Worm (Caenorhabditis elegans) whole organism, L3 larva: ENCODE data around the gene C25E10.7.

ENCODE experiments used
- ama-1 ChIP-seq: fragments of 150-350 bp; optimal IDR thresholded peaks from 2 replicates; lab custom pipeline; 2018
- daf-12 ChIP-seq: fragments of 150-350 bp; optimal IDR thresholded peaks from 2 replicates; lab custom pipeline; 2014; ENCODE audit warnings: missing biosample characterization, missing genetic modification reagents, missing genetic modification characterization
- mdl-1 ChIP-seq: fragments of 150-350 bp; optimal IDR thresholded peaks from 2 replicates; lab custom pipeline; 2014; ENCODE audit warnings: missing biosample characterization, missing genetic modification characterization
- nhr-12 ChIP-seq: fragments of 150-350 bp; optimal IDR thresholded peaks from 2 replicates; lab custom pipeline; 2014; ENCODE audit warnings: missing biosample characterization, missing genetic modification characterization
- nhr-43 ChIP-seq: sonication (generic microtip); optimal IDR thresholded peaks from 2 replicates; lab custom pipeline; 2016; ENCODE audit warnings: mild to moderate bottlenecking, missing genetic modification characterization, missing compliant biosample characterization; ENCODE audit not compliant: poor library complexity, severe bottlenecking
- nhr-67 ChIP-seq: fragments of 150-350 bp; optimal IDR thresholded peaks from 2 replicates; lab custom pipeline; 2014; ENCODE audit warnings: missing biosample characterization, missing genetic modification characterization
- nhr-77 ChIP-seq: fragments of 150-350 bp; optimal IDR thresholded peaks from 2 replicates; lab custom pipeline; 2014; ENCODE audit warnings: missing biosample characterization, missing genetic modification characterization
- pqm-1 ChIP-seq: fragments of 150-350 bp; optimal IDR thresholded peaks from 2 replicates; lab custom pipeline; 2017; ENCODE audit warnings: missing biosample characterization, missing genetic modification characterization, inconsistent platforms
- skn-1 ChIP-seq: fragments of 150-350 bp; optimal IDR thresholded peaks from 2 replicates; lab custom pipeline; 2014; ENCODE audit warnings: missing biosample characterization, missing genetic modification characterization
- snpc-4 ChIP-seq: fragments of 150-350 bp; optimal IDR thresholded peaks from 2 replicates; lab custom pipeline; 2014; ENCODE audit warnings: missing biosample characterization, missing genetic modification characterization
- ztf-11 ChIP-seq: fragments of 150-350 bp; optimal IDR thresholded peaks from 2 replicates; lab custom pipeline; 2014; ENCODE audit warnings: missing biosample characterization, missing genetic modification characterization
- ztf-4 ChIP-seq: fragments of 150-350 bp; optimal IDR thresholded peaks from 2 replicates; lab custom pipeline; 2014; ENCODE audit warnings: missing biosample characterization, missing genetic modification characterization

DNA sequence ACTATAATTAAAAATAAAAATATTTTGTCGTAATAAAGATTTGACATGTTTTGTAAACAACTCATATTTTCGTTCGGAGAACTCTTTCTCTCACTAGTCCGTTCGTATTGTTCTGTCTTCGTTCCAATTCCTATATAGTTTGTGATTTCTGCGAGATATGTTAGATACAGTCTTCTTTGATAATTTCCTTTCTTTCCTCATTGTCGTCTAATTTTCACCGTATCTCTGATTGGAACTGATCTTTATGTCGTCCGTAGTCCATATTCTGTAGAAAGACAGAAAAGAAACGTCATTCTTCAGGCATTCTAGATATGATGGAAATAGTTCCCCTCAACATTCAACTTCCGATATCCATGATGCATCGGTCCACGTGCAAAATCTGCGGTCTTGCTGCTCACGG is 6.1 kb downstream of the C25E10.7 start, which contains the start of gene nhr-30:
- TF ChIP-seq snpc-4 (no peak), nhr-43 (no peak), mdl-1 (tag; lab: Kevin White, UChicago) (no peak), daf-12 (no peak), ztf-11 (tag; lab: Kevin White, UChicago) (no peak), skn-1 (tag; lab: Kevin White, UChicago) (no peak), nhr-12 (tag; lab: Kevin White, UChicago) (no peak), nhr-77 (tag; lab: Kevin White, UChicago) (no peak), pqm-1 (tag; lab: Kevin White, UChicago) (no peak), ama-1 (no peak), ztf-4 (tag; lab: Kevin White, UChicago) (no peak), nhr-67 (tag; lab: Kevin White, UChicago) (no peak)
